Worm (Caenorhabditis elegans) whole organism, young adult: ENCODE data around the gene C06A1.7.

Experiments used
- B0035.1 ChIP-seq: sonication (generic microtip); optimal IDR thresholded peaks from 2 replicates; lab custom pipeline; 2016; ENCODE audit warnings: missing genetic modification characterization, mild to moderate bottlenecking, missing compliant biosample characterization, missing genotype, missing genetic modification reagents
- C06A6.2 ChIP-seq: fragments of 200-800 bp; sonication (Bioruptor generic); conservative IDR thresholded peaks from 2 replicates; pipeline ENCODE4 v1.3.6; 2022; ENCODE audit warnings: missing genetic modification characterization, missing compliant biosample characterization
- D2030.7 ChIP-seq: fragments of 200-800 bp; sonication (Bioruptor generic); IDR thresholded peaks from 2 replicates; pipeline ENCODE4 v1.3.6; 2022; ENCODE audit warnings: missing genetic modification reagents, missing genetic modification characterization, missing compliant biosample characterization
- F22D6.2 ChIP-seq: sonication (generic microtip); optimal IDR thresholded peaks from 2 replicates; lab custom pipeline; 2016; ENCODE audit warnings: mild to moderate bottlenecking, missing genetic modification characterization, missing compliant biosample characterization
- F33H1.4 ChIP-seq: fragments of 200-800 bp; sonication (Bioruptor generic); IDR thresholded peaks from 2 replicates; pipeline ENCODE4 v1.3.6; 2022; ENCODE audit warnings: missing genetic modification reagents, missing genetic modification characterization, missing compliant biosample characterization
- K12H6.12 ChIP-seq: fragments of 200-800 bp; sonication (Bioruptor generic); optimal IDR thresholded peaks from 2 replicates; lab custom pipeline; 2018; ENCODE audit warnings: mild to moderate bottlenecking, missing genetic modification characterization, missing compliant biosample characterization
- T07F8.4 ChIP-seq: sonication (generic microtip); optimal IDR thresholded peaks from 2 replicates; lab custom pipeline; 2016; ENCODE audit warnings: mild to moderate bottlenecking, missing genetic modification characterization, moderate library complexity, missing compliant biosample characterization
- Y53F4B.3 ChIP-seq: fragments of 200-800 bp; sonication (Bioruptor generic); IDR thresholded peaks from 2 replicates; pipeline ENCODE4 v1.3.6; 2022; ENCODE audit warnings: missing genetic modification reagents, missing genetic modification characterization, missing compliant biosample characterization
- Y56A3A.18 ChIP-seq: fragments of 200-800 bp; sonication (Bioruptor generic); IDR thresholded peaks from 2 replicates; pipeline ENCODE4 v1.3.6; 2022; ENCODE audit warnings: missing genetic modification reagents, missing genetic modification characterization, missing compliant biosample characterization
- Y67H2A.10 ChIP-seq: fragments of 200-800 bp; sonication (Bioruptor generic); conservative IDR thresholded peaks from 2 replicates; pipeline ENCODE4 v1.3.6; 2022; ENCODE audit warnings: missing genetic modification reagents, missing genetic modification characterization, missing compliant biosample characterization
- ama-1 ChIP-seq, 3 experiments: fragments of 150-350 bp in 1 of 3; sonication (generic microtip) in 2 of 3; optimal IDR thresholded peaks; 2 replicates each; lab custom pipeline; 2014 to 2018; ENCODE audit warnings: missing biosample characterization in 2 of 3, missing genetic modification characterization in 2 of 3, missing genetic modification reagents in 2 of 3
- aptf-3 ChIP-seq: fragments of 200-800 bp; sonication (Bioruptor generic); IDR thresholded peaks from 2 replicates; pipeline ENCODE4 v1.3.6; 2022; ENCODE audit warnings: missing genetic modification characterization, missing compliant biosample characterization
- attf-3 ChIP-seq: fragments of 200-800 bp; sonication (Bioruptor generic); conservative IDR thresholded peaks from 2 replicates; pipeline ENCODE4 v1.3.6; 2022; ENCODE audit warnings: missing genetic modification reagents, missing genetic modification characterization, missing compliant biosample characterization
- cebp-1 ChIP-seq, 2 experiments: fragments of 200-800 bp in 1 of 2; sonication (Bioruptor generic) in 1 of 2; sonication (generic microtip) in 1 of 2; IDR thresholded peaks in 1 of 2; optimal IDR thresholded peaks in 1 of 2; 2 replicates each; pipeline versions ENCODE4 v1.3.6 to Lab custom; 2017 to 2022; ENCODE audit warnings: missing compliant biosample characterization in 2 of 2, missing genetic modification characterization in 2 of 2, mild to moderate bottlenecking in 1 of 2, missing genetic modification reagents in 1 of 2, moderate library complexity in 1 of 2
- ceh-58 ChIP-seq: fragments of 200-800 bp; sonication (Bioruptor generic); IDR thresholded peaks from 2 replicates; pipeline ENCODE4 v1.3.6; 2022; ENCODE audit warnings: missing genetic modification characterization, missing compliant biosample characterization
- ceh-79 ChIP-seq: sonication (generic microtip); optimal IDR thresholded peaks from 2 replicates; lab custom pipeline; 2017; ENCODE audit warnings: mild to moderate bottlenecking, missing genetic modification characterization, missing compliant biosample characterization
- ceh-91 ChIP-seq: fragments of 200-800 bp; sonication (Bioruptor generic); IDR thresholded peaks from 2 replicates; pipeline ENCODE4 v1.3.6; 2022; ENCODE audit warnings: missing genetic modification reagents, missing genetic modification characterization, missing compliant biosample characterization
- egl-18 ChIP-seq: fragments of 200-800 bp; sonication (Bioruptor generic); IDR thresholded peaks from 2 replicates; pipeline ENCODE4 v1.3.6; 2022; ENCODE audit warnings: missing genetic modification reagents, missing genetic modification characterization, missing compliant biosample characterization
- ekl-4 ChIP-seq: fragments of 200-800 bp; sonication (Bioruptor generic); IDR thresholded peaks from 2 replicates; pipeline ENCODE4 v1.3.6; 2022; ENCODE audit warnings: missing genetic modification reagents, missing genetic modification characterization, missing compliant biosample characterization
- hlh-12 ChIP-seq: sonication (generic microtip); optimal IDR thresholded peaks from 2 replicates; lab custom pipeline; 2016; ENCODE audit warnings: missing genetic modification characterization, missing compliant biosample characterization
- hlh-26 ChIP-seq: fragments of 200-800 bp; sonication (Bioruptor generic); conservative IDR thresholded peaks from 2 replicates; pipeline ENCODE4 v1.3.6; 2022; ENCODE audit warnings: missing genetic modification reagents, missing genetic modification characterization, missing compliant biosample characterization
- hmg-1.2 ChIP-seq: fragments of 200-800 bp; sonication (Bioruptor generic); IDR thresholded peaks from 2 replicates; pipeline ENCODE4 v1.3.6; 2022; ENCODE audit warnings: missing genetic modification reagents, missing genetic modification characterization, missing compliant biosample characterization
- hmg-20 ChIP-seq: fragments of 200-800 bp; sonication (Bioruptor generic); IDR thresholded peaks from 2 replicates; pipeline ENCODE4 v1.3.6; 2022; ENCODE audit warnings: missing genetic modification reagents, missing genetic modification characterization, missing compliant biosample characterization
- hrde-1 ChIP-seq: sonication (generic microtip); optimal IDR thresholded peaks from 2 replicates; lab custom pipeline; 2016; ENCODE audit warnings: missing genetic modification characterization, mild to moderate bottlenecking, missing compliant biosample characterization, moderate library complexity, missing genotype, missing genetic modification reagents, borderline replicate concordance
- hsf-1 ChIP-seq: fragments of 200-800 bp; sonication (Bioruptor generic); IDR thresholded peaks from 2 replicates; pipeline ENCODE4 v1.3.6; 2022; ENCODE audit warnings: missing genetic modification reagents, missing genetic modification characterization, missing compliant biosample characterization
- let-526 ChIP-seq: fragments of 200-800 bp; sonication (Bioruptor generic); IDR thresholded peaks from 2 replicates; pipeline ENCODE4 v1.3.6; 2022; ENCODE audit warnings: missing genetic modification reagents, missing genetic modification characterization, missing compliant biosample characterization
- nfya-1 ChIP-seq: sonication (generic microtip); optimal IDR thresholded peaks from 2 replicates; lab custom pipeline; 2017; ENCODE audit warnings: antibody characterized with exemption, missing compliant biosample characterization, missing genetic modification characterization, borderline replicate concordance; ENCODE audit not compliant: insufficient read depth
- nhr-27 ChIP-seq: fragments of 200-800 bp; sonication (Bioruptor generic); optimal IDR thresholded peaks from 2 replicates; lab custom pipeline; 2018; ENCODE audit warnings: mild to moderate bottlenecking, missing genetic modification characterization, moderate library complexity, missing compliant biosample characterization
- rec-8 ChIP-seq, 2 experiments: sonication (generic microtip); optimal IDR thresholded peaks; 2 replicates each; lab custom pipeline; 2016; ENCODE audit warnings: mild to moderate bottlenecking in 2 of 2, missing genetic modification characterization in 2 of 2, missing genetic modification reagents in 2 of 2, missing genotype in 2 of 2, missing biosample characterization in 1 of 2, missing compliant biosample characterization in 1 of 2, moderate library complexity in 1 of 2
- repo-1 ChIP-seq: sonication (generic microtip); optimal IDR thresholded peaks from 2 replicates; lab custom pipeline; 2017; ENCODE audit warnings: mild to moderate bottlenecking, missing genetic modification characterization, missing compliant biosample characterization
- rpc-1 ChIP-seq, 2 experiments: fragments of 150-350 bp in 1 of 2; sonication (generic microtip) in 1 of 2; optimal IDR thresholded peaks; 2 replicates each; lab custom pipeline; 2014 to 2018; ENCODE audit warnings: missing biosample characterization in 1 of 2, missing genetic modification characterization in 1 of 2, missing genetic modification reagents in 1 of 2, missing genotype in 1 of 2
- sea-2 ChIP-seq: fragments of 200-800 bp; sonication (Bioruptor generic); IDR thresholded peaks from 2 replicates; pipeline ENCODE4 v1.3.6; 2022; ENCODE audit warnings: missing genetic modification characterization, missing compliant biosample characterization
- tlf-1 ChIP-seq: fragments of 200-800 bp; sonication (Bioruptor generic); optimal IDR thresholded peaks from 2 replicates; lab custom pipeline; 2018; ENCODE audit warnings: mild to moderate bottlenecking, missing genetic modification characterization, missing compliant biosample characterization
- unc-62 ChIP-seq: fragments of 150-350 bp; optimal IDR thresholded peaks from 2 replicates; lab custom pipeline; 2014; ENCODE audit warnings: missing biosample characterization, missing genetic modification reagents, missing genetic modification characterization
- ztf-18 ChIP-seq: sonication (generic microtip); optimal IDR thresholded peaks from 2 replicates; lab custom pipeline; 2016; ENCODE audit warnings: missing genotype, mild to moderate bottlenecking, missing genetic modification characterization, missing compliant biosample characterization
- ztf-22 ChIP-seq: fragments of 200-800 bp; sonication (Bioruptor generic); optimal IDR thresholded peaks from 2 replicates; lab custom pipeline; 2018; ENCODE audit warnings: mild to moderate bottlenecking, missing genetic modification characterization, moderate library complexity, missing compliant biosample characterization
- ztf-25 ChIP-seq: fragments of 200-800 bp; sonication (Bioruptor generic); IDR thresholded peaks from 2 replicates; pipeline ENCODE4 v1.3.6; 2022; ENCODE audit warnings: missing genetic modification reagents, missing genetic modification characterization, missing compliant biosample characterization
- ztf-6 ChIP-seq: fragments of 200-800 bp; sonication (Bioruptor generic); IDR thresholded peaks from 2 replicates; pipeline ENCODE4 v1.3.6; 2022; ENCODE audit warnings: missing genetic modification reagents, missing genetic modification characterization, missing compliant biosample characterization

C06A1.7 gene

ce11 chrII:10523031-10523430 lies 41.7 kb upstream of the C06A1.7 start:
- no peak for TF ChIP-seq unc-62 (GFP tag; lab: Kevin White, UChicago)
- no peak for TF ChIP-seq ama-1 (optimal IDR thresholded peaks at IDR 0.05; lab: Kevin White, UChicago)
- TF ChIP-seq ama-1 (GFP tag; optimal IDR thresholded peaks at IDR 0.05; lab: Kevin White, UChicago): no peak
- TF ChIP-seq hmg-1.2 (GFP tag; lab: Robert Waterston, UW): no peak
- no peak for TF ChIP-seq ekl-4
- TF ChIP-seq rpc-1 (optimal IDR thresholded peaks at IDR 0.05; lab: Kevin White, UChicago): no peak
- no peak for TF ChIP-seq rpc-1 (tag; optimal IDR thresholded peaks at IDR 0.05; lab: Kevin White, UChicago)
- no peak for TF ChIP-seq nhr-27
- TF ChIP-seq Y67H2A.10 (GFP tag; lab: Robert Waterston, UW): no peak
- TF ChIP-seq ceh-91 (GFP tag; lab: Robert Waterston, UW): no peak
- no peak for TF ChIP-seq tlf-1 (GFP tag; lab: Kevin White, UChicago)

ce11 chrII:10523583-10523982 lies 41.1 kb upstream of the C06A1.7 start, which contains the start of gene F59B10.5:
F59B10.5 (minus strand) TSS chrII:10523683.
- TF ChIP-seq C06A6.2 (GFP tag; lab: Robert Waterston, UW) (no peak), repo-1 (no peak), hrde-1 (tag; lab: Kevin White, UChicago) (no peak), hlh-26 (GFP tag; lab: Robert Waterston, UW) (no peak)
- TF ChIP-seq, all 124 proteins: peak for 0

ce11 chrII:10524374-10524773 lies 40.3 kb upstream of the C06A1.7 start, which contains the start of gene F59B10.6:
F59B10.6 (minus strand) TSS chrII:10524474.
- TF ChIP-seq nfya-1 (tag; lab: Kevin White, UChicago) (no peak), unc-62 (GFP tag; lab: Kevin White, UChicago) (no peak), let-526 (GFP tag; lab: Robert Waterston, UW) (no peak), cebp-1 (GFP tag; IDR thresholded peaks at IDR 0.05; lab: Robert Waterston, UW) (no peak), cebp-1 (tag; optimal IDR thresholded peaks at IDR 0.05; lab: Kevin White, UChicago) (no peak), ztf-18 (tag; lab: Kevin White, UChicago) (no peak), rec-8 (tag; optimal IDR thresholded peaks at IDR 0.05; lab: Kevin White, UChicago) (no peak), Y56A3A.18 (GFP tag; lab: Robert Waterston, UW) (no peak), T07F8.4 (tag; lab: Kevin White, UChicago) (no peak), ceh-79 (tag; lab: Kevin White, UChicago) (no peak), ztf-25 (GFP tag; lab: Robert Waterston, UW) (no peak)

- TF ChIP-seq F22D6.2 (tag; lab: Kevin White, UChicago): no peak
- no peak for TF ChIP-seq hmg-20 (GFP tag; lab: Robert Waterston, UW)
- TF ChIP-seq B0035.1 (tag; lab: Kevin White, UChicago): no peak
- TF ChIP-seq hsf-1 (GFP tag; lab: Robert Waterston, UW): no peak
- no peak for TF ChIP-seq sea-2
- no peak for TF ChIP-seq K12H6.12
- TF ChIP-seq attf-3 (GFP tag; lab: Robert Waterston, UW): no peak
- no peak for TF ChIP-seq aptf-3 (GFP tag; lab: Robert Waterston, UW)
- TF ChIP-seq Y53F4B.3 (GFP tag; lab: Robert Waterston, UW): no peak
- no peak for TF ChIP-seq egl-18
- TF ChIP-seq hlh-26 (GFP tag; lab: Robert Waterston, UW): no peak
- TF ChIP-seq ceh-58 (GFP tag; lab: Robert Waterston, UW): no peak
- no peak for TF ChIP-seq ztf-6 (GFP tag; lab: Robert Waterston, UW)
- no peak for TF ChIP-seq ztf-22 (GFP tag; lab: Kevin White, UChicago)
- TF ChIP-seq D2030.7 (GFP tag; lab: Robert Waterston, UW): no peak
- TF ChIP-seq T07F8.4 (tag; lab: Kevin White, UChicago): no peak
- TF ChIP-seq F33H1.4: no peak
- no peak for TF ChIP-seq Y56A3A.18 (GFP tag; lab: Robert Waterston, UW)
- TF ChIP-seq ceh-79 (tag; lab: Kevin White, UChicago): no peak
- no peak for TF ChIP-seq hlh-12 (tag; lab: Kevin White, UChicago)
These were observed 39.6 kb upstream of the C06A1.7 start for ce11 chrII:10525134-10525533.
